Fruit fly (Drosophila melanogaster) whole organism, embryonic: Measurements from ENCODE around the gene CG5644.
A peak's percentile ranks its signal among the peaks of the same experiment; 100 is the strongest.

Source experiments
- Abd-B ChIP-seq: fragments of 200-800 bp; sonication (Bioruptor generic); optimal IDR thresholded peaks from 2 replicates; lab custom pipeline; 2018; ENCODE audit warnings: missing biosample characterization, mild to moderate bottlenecking, missing genetic modification characterization, moderate library complexity
- CG10366 ChIP-seq: fragments of 200-800 bp; sonication (Bioruptor generic); IDR thresholded peaks from 2 replicates; pipeline ENCODE4 v1.3.6; 2022; ENCODE audit warnings: missing biosample characterization, missing genetic modification characterization
- CG11398 ChIP-seq: fragments of 200-800 bp; sonication (Bioruptor generic); optimal IDR thresholded peaks from 2 replicates; lab custom pipeline; 2016; ENCODE audit warnings: missing biosample characterization, missing genetic modification characterization
- CG11456 ChIP-seq: fragments of 200-800 bp; sonication (Bioruptor generic); IDR thresholded peaks from 3 replicates; pipeline ENCODE4 v1.3.6; 2022; ENCODE audit warnings: missing biosample characterization, missing genetic modification characterization
- CG11695 ChIP-seq: fragments of 200-800 bp; sonication (Bioruptor generic); IDR thresholded peaks from 3 replicates; pipeline ENCODE4 v1.3.6; 2022; ENCODE audit warnings: missing biosample characterization, missing genetic modification characterization
- CG12236 ChIP-seq: fragments of 200-800 bp; sonication (Bioruptor generic); optimal IDR thresholded peaks from 2 replicates; lab custom pipeline; 2016; ENCODE audit warnings: missing biosample characterization, missing genetic modification characterization
- CG12744 ChIP-seq: fragments of 200-800 bp; sonication (Bioruptor generic); optimal IDR thresholded peaks from 2 replicates; lab custom pipeline; 2016; ENCODE audit warnings: missing biosample characterization, missing genetic modification characterization
- CG13287 ChIP-seq: fragments of 200-800 bp; sonication (Bioruptor generic); IDR thresholded peaks from 2 replicates; pipeline ENCODE4 v1.3.6; 2022; ENCODE audit warnings: missing biosample characterization, missing genetic modification characterization; ENCODE audit not compliant: partially characterized antibody
- CG13775 ChIP-seq: fragments of 200-800 bp; sonication (Bioruptor generic); optimal IDR thresholded peaks from 3 replicates; lab custom pipeline; 2017; ENCODE audit warnings: missing biosample characterization, mild to moderate bottlenecking, missing genetic modification characterization
- CG15514 ChIP-seq: fragments of 200-800 bp; sonication (Bioruptor generic); optimal IDR thresholded peaks from 3 replicates; lab custom pipeline; 2017; ENCODE audit warnings: missing biosample characterization, missing genetic modification characterization, mild to moderate bottlenecking, moderate library complexity, missing genetic modification reagents
- CG15696 ChIP-seq: fragments of 200-800 bp; sonication (Bioruptor generic); optimal IDR thresholded peaks from 2 replicates; lab custom pipeline; 2019; ENCODE audit warnings: missing biosample characterization, mild to moderate bottlenecking, missing genetic modification characterization, moderate library complexity
- CG18476 ChIP-seq: fragments of 200-800 bp; sonication (Bioruptor generic); optimal IDR thresholded peaks from 2 replicates; lab custom pipeline; 2016; ENCODE audit warnings: missing biosample characterization, mild to moderate bottlenecking, missing genetic modification characterization
- CG32532 ChIP-seq: fragments of 200-800 bp; sonication (Bioruptor generic); IDR thresholded peaks from 2 replicates; pipeline ENCODE4 v1.3.6; 2022; ENCODE audit warnings: missing biosample characterization, missing genetic modification characterization
- CG3838 ChIP-seq: fragments of 200-800 bp; sonication (Bioruptor generic); optimal IDR thresholded peaks from 3 replicates; lab custom pipeline; 2016; ENCODE audit warnings: missing biosample characterization, missing genetic modification characterization
- CG4820 ChIP-seq: fragments of 200-800 bp; sonication (Bioruptor generic); optimal IDR thresholded peaks from 3 replicates; lab custom pipeline; 2016; ENCODE audit warnings: missing biosample characterization, missing genetic modification characterization
- CG6765 ChIP-seq: fragments of 200-800 bp; sonication (Bioruptor generic); optimal IDR thresholded peaks from 3 replicates; lab custom pipeline; 2017; ENCODE audit warnings: missing biosample characterization, mild to moderate bottlenecking, missing genetic modification characterization
- CG7963 ChIP-seq: fragments of 200-800 bp; sonication (Bioruptor generic); IDR thresholded peaks from 3 replicates; pipeline ENCODE4 v1.3.6; 2022; ENCODE audit warnings: missing biosample characterization, missing genetic modification characterization; ENCODE audit not compliant: partially characterized antibody
- CG8281 ChIP-seq: fragments of 200-800 bp; sonication (Bioruptor generic); optimal IDR thresholded peaks from 2 replicates; lab custom pipeline; 2018; ENCODE audit warnings: missing biosample characterization, mild to moderate bottlenecking, missing genetic modification characterization, moderate library complexity
- CG8944 ChIP-seq: fragments of 200-800 bp; sonication (Bioruptor generic); optimal IDR thresholded peaks from 3 replicates; lab custom pipeline; 2016; ENCODE audit warnings: missing biosample characterization, missing genetic modification characterization
- CTCF ChIP-seq: fragments of 200-800 bp; sonication (Bioruptor generic); optimal IDR thresholded peaks from 2 replicates; lab custom pipeline; 2017; ENCODE audit warnings: missing biosample characterization, mild to moderate bottlenecking, missing genetic modification characterization, moderate library complexity
- Camta ChIP-seq: fragments of 200-800 bp; sonication (Bioruptor generic); optimal IDR thresholded peaks from 2 replicates; lab custom pipeline; 2016; ENCODE audit warnings: missing biosample characterization, missing genetic modification characterization
- Dip2 ChIP-seq: fragments of 200-800 bp; sonication (Bioruptor generic); IDR thresholded peaks from 2 replicates; pipeline ENCODE4 v1.3.6; 2022; ENCODE audit warnings: missing biosample characterization, missing genetic modification characterization
- HLH54F ChIP-seq: fragments of 200-800 bp; sonication (Bioruptor generic); optimal IDR thresholded peaks from 3 replicates; lab custom pipeline; 2016; ENCODE audit warnings: missing biosample characterization, missing genetic modification characterization
- Hmr ChIP-seq: fragments of 200-800 bp; sonication (Bioruptor generic); optimal IDR thresholded peaks from 3 replicates; lab custom pipeline; 2017; ENCODE audit warnings: mild to moderate bottlenecking, missing biosample characterization, missing genetic modification reagents, missing genetic modification characterization
- Hmx ChIP-seq: fragments of 200-800 bp; sonication (Bioruptor generic); optimal IDR thresholded peaks from 2 replicates; lab custom pipeline; 2016; ENCODE audit warnings: missing biosample characterization, missing genetic modification characterization
- Hr39 ChIP-seq: fragments of >200 bp; optimal IDR thresholded peaks from 2 replicates; lab custom pipeline; 2017
- Mes4 ChIP-seq: fragments of 200-800 bp; sonication (Bioruptor generic); optimal IDR thresholded peaks from 2 replicates; lab custom pipeline; 2016; ENCODE audit warnings: missing biosample characterization, missing genetic modification characterization
- Nf-YA ChIP-seq: fragments of 200-800 bp; sonication (Bioruptor generic); IDR thresholded peaks from 2 replicates; pipeline ENCODE4 v1.3.6; 2022; ENCODE audit warnings: missing biosample characterization, missing genetic modification characterization
- Ravus ChIP-seq: fragments of 200-800 bp; sonication (Bioruptor generic); IDR thresholded peaks from 2 replicates; pipeline ENCODE4 v1.3.6; 2022; ENCODE audit warnings: missing biosample characterization, missing genetic modification characterization
- Rfx ChIP-seq: fragments of 200-800 bp; sonication (Bioruptor generic); IDR thresholded peaks from 2 replicates; pipeline ENCODE4 v1.3.6; 2022; ENCODE audit warnings: missing biosample characterization, missing genetic modification characterization
- Rx ChIP-seq: fragments of 200-800 bp; sonication (Bioruptor generic); IDR thresholded peaks from 2 replicates; pipeline ENCODE4 v1.3.6; 2022; ENCODE audit warnings: missing biosample characterization, missing genetic modification characterization
- Sin3A ChIP-seq: fragments of >200 bp; optimal IDR thresholded peaks from 2 replicates; lab custom pipeline; 2018
- Six4 ChIP-seq: fragments of 200-800 bp; sonication (Bioruptor generic); optimal IDR thresholded peaks from 2 replicates; lab custom pipeline; 2016; ENCODE audit warnings: missing biosample characterization, missing genetic modification characterization
- Spps ChIP-seq: fragments of 200-800 bp; sonication (Bioruptor generic); optimal IDR thresholded peaks from 2 replicates; lab custom pipeline; 2018; ENCODE audit warnings: missing biosample characterization, mild to moderate bottlenecking, missing genetic modification characterization
- Sry-β ChIP-seq: fragments of 200-800 bp; sonication (Bioruptor generic); optimal IDR thresholded peaks from 2 replicates; lab custom pipeline; 2018; ENCODE audit warnings: missing biosample characterization, mild to moderate bottlenecking, missing genetic modification characterization, moderate library complexity
- ac ChIP-seq: fragments of 200-800 bp; sonication (Bioruptor generic); optimal IDR thresholded peaks from 3 replicates; lab custom pipeline; 2017; ENCODE audit warnings: missing biosample characterization, mild to moderate bottlenecking, missing genetic modification characterization
- al ChIP-seq: fragments of 200-800 bp; sonication (Bioruptor generic); IDR thresholded peaks from 2 replicates; pipeline ENCODE4 v1.3.6; 2022; ENCODE audit warnings: missing biosample characterization, missing genetic modification characterization
- amos ChIP-seq: fragments of 200-800 bp; sonication (Bioruptor generic); IDR thresholded peaks from 2 replicates; pipeline ENCODE4 v1.3.6; 2022; ENCODE audit warnings: missing biosample characterization, missing genetic modification characterization; ENCODE audit not compliant: partially characterized antibody
- danr ChIP-seq: fragments of 200-800 bp; sonication (Bioruptor generic); IDR thresholded peaks from 2 replicates; pipeline ENCODE4 v1.3.6; 2022; ENCODE audit warnings: missing biosample characterization, missing genetic modification characterization
- dimm ChIP-seq: fragments of 200-800 bp; sonication (Bioruptor generic); IDR thresholded peaks from 2 replicates; pipeline ENCODE4 v1.3.6; 2022; ENCODE audit warnings: missing biosample characterization, missing genetic modification characterization
- exex ChIP-seq: fragments of 200-800 bp; sonication (Bioruptor generic); optimal IDR thresholded peaks from 4 replicates; lab custom pipeline; 2018; ENCODE audit warnings: missing biosample characterization, mild to moderate bottlenecking, missing genetic modification characterization, moderate library complexity
- gce ChIP-seq: fragments of 200-800 bp; sonication (Bioruptor generic); IDR thresholded peaks from 3 replicates; pipeline ENCODE4 v1.3.6; 2022; ENCODE audit warnings: missing biosample characterization, missing genetic modification characterization
- insv ChIP-seq, 2 experiments: fragments of 200-800 bp; sonication (Bioruptor generic); optimal IDR thresholded peaks; 3 replicates each; lab custom pipeline; 2016 to 2018; ENCODE audit warnings: missing biosample characterization in 2 of 2, missing genetic modification characterization in 2 of 2
- nerfin-1 ChIP-seq: fragments of 200-800 bp; sonication (Bioruptor generic); optimal IDR thresholded peaks from 3 replicates; lab custom pipeline; 2019; ENCODE audit warnings: missing biosample characterization, mild to moderate bottlenecking, missing genetic modification characterization, moderate library complexity
- oc ChIP-seq: fragments of 200-800 bp; sonication (Bioruptor generic); optimal IDR thresholded peaks from 2 replicates; lab custom pipeline; 2018; ENCODE audit warnings: missing biosample characterization, mild to moderate bottlenecking, missing genetic modification characterization, moderate library complexity
- prd ChIP-seq, 3 experiments: fragments of >200 bp in 2 of 3; fragments of 200-800 bp in 1 of 3; sonication (Bioruptor generic) in 1 of 3; optimal IDR thresholded peaks in 2 of 3; IDR thresholded peaks in 1 of 3; 2 replicates in 2 of 3; 3 replicates in 1 of 3; pipeline versions ENCODE4 v1.3.6 to Lab custom; 2017 to 2022; ENCODE audit warnings: missing biosample characterization in 1 of 3, missing genetic modification characterization in 1 of 3
- psq ChIP-seq: fragments of 200-800 bp; sonication (Bioruptor generic); optimal IDR thresholded peaks from 2 replicates; lab custom pipeline; 2017; ENCODE audit warnings: missing biosample characterization, missing genetic modification characterization
- row ChIP-seq: fragments of 200-800 bp; sonication (Bioruptor generic); IDR thresholded peaks from 3 replicates; pipeline ENCODE4 v1.3.6; 2022; ENCODE audit warnings: missing biosample characterization, missing genetic modification characterization
- scrt ChIP-seq: fragments of 200-800 bp; sonication (Bioruptor generic); optimal IDR thresholded peaks from 2 replicates; lab custom pipeline; 2018; ENCODE audit warnings: missing biosample characterization, mild to moderate bottlenecking, missing genetic modification characterization, moderate library complexity
- shn ChIP-seq: fragments of 200-800 bp; sonication (Bioruptor generic); optimal IDR thresholded peaks from 3 replicates; lab custom pipeline; 2016; ENCODE audit warnings: missing biosample characterization, missing genetic modification characterization
- sim ChIP-seq: fragments of 200-800 bp; sonication (Bioruptor generic); IDR thresholded peaks from 2 replicates; pipeline ENCODE4 v1.3.6; 2022; ENCODE audit warnings: missing biosample characterization, missing genetic modification characterization
- zen ChIP-seq: fragments of 200-800 bp; sonication (Bioruptor generic); optimal IDR thresholded peaks from 3 replicates; lab custom pipeline; 2018; ENCODE audit warnings: missing biosample characterization, mild to moderate bottlenecking, missing genetic modification characterization, moderate library complexity

The CG5644 gene

dm6 chr3L:8997686-8998239, 18.1 kb upstream of the CG5644 start, which contains the start of the genes smg and CG5087 (continued):
- TF ChIP-seq Hmx: no peak
- TF ChIP-seq amos: peak; percentile 74
- TF ChIP-seq CG11398: peak; percentile 56
- TF ChIP-seq CG18476 (GFP tag; lab: Kevin White, UChicago): no peak
- no peak for TF ChIP-seq Camta
- TF ChIP-seq Nf-YA (GFP tag; lab: Robert Waterston, UW): no peak
- TF ChIP-seq exex (tag; lab: Kevin White, UChicago): peak; percentile 67
- peak; percentile 33 for TF ChIP-seq Abd-B
- peak; percentile 45 for TF ChIP-seq CG32532 (GFP tag; lab: Robert Waterston, UW)
- TF ChIP-seq shn (GFP tag; lab: Kevin White, UChicago): peak; percentile 25
- TF ChIP-seq CG8281: no peak
- peak; percentile 89 for TF ChIP-seq Hmr (GFP tag; lab: Kevin White, UChicago)
- no peak for TF ChIP-seq Dip2 (GFP tag; lab: Robert Waterston, UW)
- no peak for TF ChIP-seq CG6765
- TF ChIP-seq CG3838 (GFP tag; lab: Kevin White, UChicago): no peak
- no peak for TF ChIP-seq prd (optimal IDR thresholded peaks at IDR 0.05; lab: Kevin White, UChicago)
- peak; percentile 43; the same call in 2 of the 3 replicates for TF ChIP-seq prd (GFP tag; IDR thresholded peaks at IDR 0.05; lab: Robert Waterston, UW)
- no peak for TF ChIP-seq Ravus (GFP tag; lab: Robert Waterston, UW)
- TF ChIP-seq al (GFP tag; lab: Robert Waterston, UW): peak; percentile 27; the same call in 1 of the 2 replicates
- no peak for TF ChIP-seq Hr39 (lab: Kevin White, UChicago)
- TF ChIP-seq CG12236: no peak
- peak; percentile 15 for TF ChIP-seq psq (GFP tag; lab: Kevin White, UChicago)
- peak; percentile 45 for TF ChIP-seq CG8944 (GFP tag; lab: Kevin White, UChicago)
- peak; percentile 71 for TF ChIP-seq CTCF
- TF ChIP-seq CG10366 (GFP tag; lab: Robert Waterston, UW): no peak
- no peak for TF ChIP-seq Spps
- TF ChIP-seq CG15696 (tag; lab: Kevin White, UChicago): no peak
- no peak for TF ChIP-seq CG12744
- peak in 1 of 2 experiments; percentile 92 for TF ChIP-seq insv (GFP tag; optimal IDR thresholded peaks at IDR 0.05; lab: Kevin White, UChicago)
- TF ChIP-seq Rfx (GFP tag; lab: Robert Waterston, UW): peak; percentile 77
- TF ChIP-seq zen (tag; lab: Kevin White, UChicago): peak; percentile 68
- peak; percentile 61 for TF ChIP-seq HLH54F
- TF ChIP-seq scrt: no peak
- peak; percentile 79 for TF ChIP-seq Sry-β (GFP tag; lab: Kevin White, UChicago)
- peak; percentile 85 for TF ChIP-seq Sin3A (lab: Kevin White, UChicago)
- TF ChIP-seq Mes4 (GFP tag; lab: Kevin White, UChicago): peak; percentile 23
- TF ChIP-seq oc: no peak
- no peak; the same call in 2 of the 3 replicates for TF ChIP-seq gce
- TF ChIP-seq dimm (GFP tag; lab: Robert Waterston, UW): no peak
- TF ChIP-seq Rx (GFP tag; lab: Robert Waterston, UW): no peak
- no peak for TF ChIP-seq danr
- TF ChIP-seq row (GFP tag; lab: Robert Waterston, UW): peak; percentile 55
- no peak for TF ChIP-seq sim (GFP tag; lab: Robert Waterston, UW)
- TF ChIP-seq ac (GFP tag; lab: Kevin White, UChicago): no peak
- peak; percentile 78 for TF ChIP-seq CG15514 (GFP tag; lab: Kevin White, UChicago)
- no peak for TF ChIP-seq nerfin-1 (tag; lab: Kevin White, UChicago)
- peak; percentile 42; the same call in 2 of the 3 replicates for TF ChIP-seq CG7963
- TF ChIP-seq CG11456: peak; percentile 50; the same call in 1 of the 3 replicates
- no peak for TF ChIP-seq CG13775 (GFP tag; lab: Kevin White, UChicago)
- TF ChIP-seq Six4 (GFP tag; lab: Kevin White, UChicago): peak; percentile 2
- peak; percentile 76 for TF ChIP-seq CG13287 (GFP tag; lab: Robert Waterston, UW)
- TF ChIP-seq CG11695 (GFP tag; lab: Robert Waterston, UW): no peak
- TF ChIP-seq CG4820 (GFP tag; lab: Kevin White, UChicago): no peak
